Worm (Caenorhabditis elegans): ENCODE results near the gene C49A9.5.

The C49A9.5 gene

ce11 chrIV:6225143-6225542 is 11.7 kb downstream of the C49A9.5 start, which contains the start of gene C49A9.2:
TSS of gene C49A9.2 (plus strand) at chrIV:6225443.
- no peak for TF ChIP-seq R02D3.7 (tag; optimal IDR thresholded peaks at IDR 0.05)
- peak; percentile 16 for TF ChIP-seq elt-2 (tag; optimal IDR thresholded peaks at IDR 0.05)

- TF ChIP-seq snpc-4 (tag; optimal IDR thresholded peaks at IDR 0.05) (no peak), elt-2 (tag; optimal IDR thresholded peaks at IDR 0.05) (peak; percentile 41), ama-1 (optimal IDR thresholded peaks at IDR 0.05) (no peak)
These were observed 14.5 kb downstream of the C49A9.5 start, which contains the start of gene C49A9.1 for ce11 chrIV:6227974-6228373. TSS of gene C49A9.1 (plus strand) at chrIV:6228190.

ce11 chrIV:6230560-6231073 is 17.1 kb downstream of the C49A9.5 start, which contains the start of gene F58F9.4:
TSS of gene F58F9.4 (plus strand) at chrIV:6231023.
- TF ChIP-seq ZK546.5 (tag; optimal IDR thresholded peaks at IDR 0.05) (no peak), ztf-11 (tag; optimal IDR thresholded peaks at IDR 0.05) (no peak), unc-62 (GFP tag; optimal IDR thresholded peaks at IDR 0.05) (no peak), elt-2 (tag; optimal IDR thresholded peaks at IDR 0.05) (peak; percentile 43), nhr-77 (tag; optimal IDR thresholded peaks at IDR 0.05) (no peak), fkh-2 (tag; optimal IDR thresholded peaks at IDR 0.05) (no peak)

ce11 chrIV:6232769-6233290 is 19.4 kb downstream of the C49A9.5 start, which contains the start of gene F58F9.3:
TSS of gene F58F9.3 (plus strand) at chrIV:6233240.
- TF ChIP-seq nhr-28 (tag; optimal IDR thresholded peaks at IDR 0.05) (no peak), pqm-1 (tag; optimal IDR thresholded peaks at IDR 0.05) (peak; percentile 81), ztf-4 (tag; optimal IDR thresholded peaks at IDR 0.05) (no peak), nhr-23 (tag; optimal IDR thresholded peaks at IDR 0.05) (no peak), nhr-25 (tag; optimal IDR thresholded peaks at IDR 0.05) (no peak), eor-1 (tag; optimal IDR thresholded peaks at IDR 0.05) (no peak), ztf-11 (tag; optimal IDR thresholded peaks at IDR 0.05) (no peak), lin-39 (tag; optimal IDR thresholded peaks at IDR 0.05) (no peak), hmg-11 (tag; optimal IDR thresholded peaks at IDR 0.05) (no peak), nhr-77 (tag; optimal IDR thresholded peaks at IDR 0.05) (no peak), elt-2 (tag; optimal IDR thresholded peaks at IDR 0.05) (peak; percentile 74), pha-4 (tag; optimal IDR thresholded peaks at IDR 0.05) (peak; percentile 31), ceh-28 (tag; optimal IDR thresholded peaks at IDR 0.05) (no peak), mml-1 (tag; optimal IDR thresholded peaks at IDR 0.05) (no peak), elt-1 (tag; optimal IDR thresholded peaks at IDR 0.05) (no peak), nhr-11 (tag; optimal IDR thresholded peaks at IDR 0.05) (no peak), elt-3 (tag; optimal IDR thresholded peaks at IDR 0.05) (no peak), nhr-43 (tag; optimal IDR thresholded peaks at IDR 0.05; ENCODE audit: poor library complexity, severe bottlenecking) (no peak), snpc-4 (tag; optimal IDR thresholded peaks at IDR 0.05) (no peak)

ce11 chrIV:6237508-6238227 is 24.2 kb downstream of the C49A9.5 start, which contains the start of the genes F58F9.6 and F58F9.8:
TSS of gene F58F9.6 (minus strand) at chrIV:6237608.
TSS of gene F58F9.8 (plus strand) at chrIV:6238177.
- TF ChIP-seq nhr-23 (tag; optimal IDR thresholded peaks at IDR 0.05) = no peak
- no peak for TF ChIP-seq nhr-25 (tag; optimal IDR thresholded peaks at IDR 0.05)
- no peak for TF ChIP-seq lsy-12 (tag; optimal IDR thresholded peaks at IDR 0.05)
- TF ChIP-seq unc-39 (tag; optimal IDR thresholded peaks at IDR 0.05) = no peak
- TF ChIP-seq ceh-16 (tag; optimal IDR thresholded peaks at IDR 0.05) = no peak
- no peak for TF ChIP-seq mdl-1 (tag; optimal IDR thresholded peaks at IDR 0.05)
- TF ChIP-seq fkh-2 (tag; optimal IDR thresholded peaks at IDR 0.05) = no peak

ce11 chrIV:6239993-6240392 is 26.5 kb downstream of the C49A9.5 start, which contains the start of gene F58F9.9:
TSS of gene F58F9.9 (plus strand) at chrIV:6240293.
- TF ChIP-seq nhr-28 (tag; optimal IDR thresholded peaks at IDR 0.05) (no peak), ceh-28 (tag; optimal IDR thresholded peaks at IDR 0.05) (no peak), sea-2 (GFP tag; optimal IDR thresholded peaks at IDR 0.05) (no peak), ceh-82 (tag; optimal IDR thresholded peaks at IDR 0.05) (no peak)
